Fruit fly (Drosophila melanogaster) whole organism, embryonic: ENCODE measurements around the gene Teh2.

ENCODE experiments used
- Awh ChIP-seq: fragments of 200-800 bp; sonication (Bioruptor generic); IDR thresholded peaks from 2 replicates; pipeline ENCODE4, ENCODE4 v1.3.6; 2022; ENCODE audit warnings: missing biosample characterization, missing genetic modification characterization
- B-H2 ChIP-seq: fragments of 200-800 bp; sonication (Bioruptor generic); optimal IDR thresholded peaks from 2 replicates; lab custom pipeline; 2018; ENCODE audit warnings: missing biosample characterization, mild to moderate bottlenecking, missing genetic modification characterization
- CG10274 ChIP-seq: fragments of 200-800 bp; sonication (Bioruptor generic); optimal IDR thresholded peaks from 3 replicates; lab custom pipeline; 2017; ENCODE audit warnings: missing biosample characterization, mild to moderate bottlenecking, missing genetic modification characterization
- CG10543 ChIP-seq: fragments of 200-800 bp; sonication (Bioruptor generic); optimal IDR thresholded peaks from 3 replicates; lab custom pipeline; 2017; ENCODE audit warnings: missing biosample characterization, mild to moderate bottlenecking, missing genetic modification characterization, moderate library complexity
- CG11723 ChIP-seq: fragments of 200-800 bp; sonication (Bioruptor generic); optimal IDR thresholded peaks from 2 replicates; lab custom pipeline; 2017; ENCODE audit warnings: missing biosample characterization, mild to moderate bottlenecking, missing genetic modification characterization
- CG12744 ChIP-seq: fragments of 200-800 bp; sonication (Bioruptor generic); optimal IDR thresholded peaks from 2 replicates; lab custom pipeline; 2016; ENCODE audit warnings: missing biosample characterization, missing genetic modification characterization
- CG13123 ChIP-seq: fragments of 200-800 bp; sonication (Bioruptor generic); optimal IDR thresholded peaks from 2 replicates; lab custom pipeline; 2016; ENCODE audit warnings: missing biosample characterization, missing genetic modification characterization
- CG14441 ChIP-seq: fragments of 200-800 bp; sonication (Bioruptor generic); IDR thresholded peaks from 2 replicates; pipeline ENCODE4 v1.3.6; 2022; ENCODE audit warnings: missing biosample characterization, missing genetic modification characterization
- CG1603 ChIP-seq: fragments of 200-800 bp; sonication (Bioruptor generic); optimal IDR thresholded peaks from 2 replicates; lab custom pipeline; 2019; ENCODE audit warnings: missing biosample characterization, mild to moderate bottlenecking, missing genetic modification characterization, moderate library complexity
- CG17829 ChIP-seq: fragments of 200-800 bp; optimal IDR thresholded peaks from 2 replicates; lab custom pipeline; 2019; ENCODE audit warnings: missing biosample characterization, mild to moderate bottlenecking, missing genetic modification characterization, moderate library complexity
- CG18619 ChIP-seq: fragments of 200-800 bp; sonication (Bioruptor generic); optimal IDR thresholded peaks from 3 replicates; lab custom pipeline; 2017; ENCODE audit warnings: missing biosample characterization, mild to moderate bottlenecking, missing genetic modification characterization
- CG2129 ChIP-seq: fragments of 200-800 bp; sonication (Bioruptor generic); IDR thresholded peaks from 2 replicates; pipeline ENCODE4 v1.3.6; 2022; ENCODE audit warnings: missing biosample characterization, missing genetic modification characterization; ENCODE audit not compliant: partially characterized antibody
- CG30020 ChIP-seq: fragments of 200-800 bp; optimal IDR thresholded peaks from 2 replicates; lab custom pipeline; 2019; ENCODE audit warnings: missing biosample characterization, mild to moderate bottlenecking, missing genetic modification characterization, moderate library complexity
- CG32532 ChIP-seq: fragments of 200-800 bp; sonication (Bioruptor generic); IDR thresholded peaks from 2 replicates; pipeline ENCODE4 v1.3.6; 2022; ENCODE audit warnings: missing biosample characterization, missing genetic modification characterization
- CG7556 ChIP-seq: fragments of 200-800 bp; sonication (Bioruptor generic); optimal IDR thresholded peaks from 2 replicates; lab custom pipeline; 2017; ENCODE audit warnings: missing biosample characterization, mild to moderate bottlenecking, missing genetic modification characterization
- CG7786 ChIP-seq: fragments of 200-800 bp; sonication (Bioruptor generic); optimal IDR thresholded peaks from 2 replicates; lab custom pipeline; 2016; ENCODE audit warnings: missing biosample characterization, missing genetic modification characterization
- CG9437 ChIP-seq: fragments of 200-800 bp; sonication (Bioruptor generic); optimal IDR thresholded peaks from 2 replicates; lab custom pipeline; 2018; ENCODE audit warnings: missing biosample characterization, mild to moderate bottlenecking, missing genetic modification characterization
- CoRest ChIP-seq: fragments of 200-800 bp; sonication (Bioruptor generic); optimal IDR thresholded peaks from 3 replicates; lab custom pipeline; 2018; ENCODE audit warnings: missing biosample characterization, mild to moderate bottlenecking, missing genetic modification characterization, moderate library complexity
- CrebB ChIP-seq: fragments of 200-800 bp; sonication (Bioruptor generic); optimal IDR thresholded peaks from 3 replicates; lab custom pipeline; 2018; ENCODE audit warnings: missing biosample characterization, mild to moderate bottlenecking, missing genetic modification characterization
- Dbx ChIP-seq: fragments of 200-800 bp; sonication (Bioruptor generic); IDR thresholded peaks from 3 replicates; pipeline ENCODE4 v1.3.6; 2022; ENCODE audit warnings: missing biosample characterization, missing genetic modification characterization
- Dip2 ChIP-seq: fragments of 200-800 bp; sonication (Bioruptor generic); IDR thresholded peaks from 2 replicates; pipeline ENCODE4 v1.3.6; 2022; ENCODE audit warnings: missing biosample characterization, missing genetic modification characterization
- Ets65A ChIP-seq: fragments of 200-800 bp; sonication (Bioruptor generic); peaks from one replicate; lab custom pipeline; 2016; ENCODE audit warnings: missing biosample characterization, missing genetic modification characterization
- H2.0 ChIP-seq: fragments of 200-800 bp; sonication (Bioruptor generic); IDR thresholded peaks from 2 replicates; pipeline ENCODE4 v1.3.6; 2022; ENCODE audit warnings: missing biosample characterization, missing genetic modification characterization
- HLH3B ChIP-seq: fragments of 200-800 bp; sonication (Bioruptor generic); IDR thresholded peaks from 2 replicates; pipeline ENCODE4 v1.3.6; 2022; ENCODE audit warnings: missing biosample characterization, missing genetic modification characterization
- Mrtf ChIP-seq: fragments of 200-800 bp; sonication (Bioruptor generic); IDR thresholded peaks from 3 replicates; pipeline ENCODE4 v1.3.6; 2022; ENCODE audit warnings: missing biosample characterization, missing genetic modification characterization
- Oli ChIP-seq: fragments of 200-800 bp; sonication (Bioruptor generic); optimal IDR thresholded peaks from 2 replicates; lab custom pipeline; 2018; ENCODE audit warnings: missing biosample characterization, mild to moderate bottlenecking, missing genetic modification characterization, moderate library complexity
- PHDP ChIP-seq: fragments of 200-800 bp; sonication (Bioruptor generic); optimal IDR thresholded peaks from 3 replicates; lab custom pipeline; 2018; ENCODE audit warnings: missing biosample characterization, mild to moderate bottlenecking, missing genetic modification characterization, moderate library complexity
- Six4 ChIP-seq: fragments of 200-800 bp; sonication (Bioruptor generic); optimal IDR thresholded peaks from 2 replicates; lab custom pipeline; 2016; ENCODE audit warnings: missing biosample characterization, missing genetic modification characterization
- Sox102F ChIP-seq: fragments of 200-800 bp; sonication (Bioruptor generic); optimal IDR thresholded peaks from 2 replicates; lab custom pipeline; 2018; ENCODE audit warnings: missing biosample characterization, mild to moderate bottlenecking, missing genetic modification characterization, moderate library complexity
- Stat92E ChIP-seq, 3 experiments: fragments of >200 bp in 2 of 3; fragments of 200-800 bp in 1 of 3; sonication (Bioruptor generic) in 1 of 3; optimal IDR thresholded peaks; 2 replicates each; lab custom pipeline; 2017 to 2019; ENCODE audit warnings: missing biosample characterization in 3 of 3, missing genetic modification characterization in 3 of 3, mild to moderate bottlenecking in 1 of 3, moderate library complexity in 1 of 3
- Vsx1 ChIP-seq: fragments of 200-800 bp; sonication (Bioruptor generic); optimal IDR thresholded peaks from 2 replicates; lab custom pipeline; 2017; ENCODE audit warnings: missing biosample characterization, mild to moderate bottlenecking, missing genetic modification characterization, missing genetic modification reagents
- abd-A ChIP-seq: fragments of 200-800 bp; sonication (Bioruptor generic); optimal IDR thresholded peaks from 3 replicates; lab custom pipeline; 2019; ENCODE audit warnings: missing biosample characterization, mild to moderate bottlenecking, missing genetic modification characterization, moderate library complexity
- az2 ChIP-seq: fragments of 200-800 bp; sonication (Bioruptor generic); optimal IDR thresholded peaks from 3 replicates; lab custom pipeline; 2016; ENCODE audit warnings: missing biosample characterization, missing genetic modification characterization
- bigmax ChIP-seq: fragments of 200-800 bp; sonication (Bioruptor generic); optimal IDR thresholded peaks from 2 replicates; lab custom pipeline; 2018; ENCODE audit warnings: missing biosample characterization, mild to moderate bottlenecking, missing genetic modification characterization
- bsh ChIP-seq, 2 experiments: fragments of 200-800 bp; sonication (Bioruptor generic); optimal IDR thresholded peaks; 2 replicates each; lab custom pipeline; 2017 to 2018; ENCODE audit warnings: mild to moderate bottlenecking in 2 of 2, missing biosample characterization in 2 of 2, missing genetic modification characterization in 2 of 2, moderate library complexity in 1 of 2
- dmrt11E ChIP-seq: fragments of 200-800 bp; sonication (Bioruptor generic); optimal IDR thresholded peaks from 3 replicates; lab custom pipeline; 2018; ENCODE audit warnings: missing biosample characterization, mild to moderate bottlenecking, missing genetic modification characterization, moderate library complexity
- fd102C ChIP-seq: fragments of 200-800 bp; sonication (Bioruptor generic); optimal IDR thresholded peaks from 2 replicates; lab custom pipeline; 2018; ENCODE audit warnings: missing biosample characterization, mild to moderate bottlenecking, missing genetic modification characterization, moderate library complexity
- gfzf ChIP-seq: fragments of 200-800 bp; sonication (Bioruptor generic); optimal IDR thresholded peaks from 2 replicates; lab custom pipeline; 2016; ENCODE audit warnings: missing biosample characterization, mild to moderate bottlenecking, missing genetic modification characterization, moderate library complexity
- h ChIP-seq: fragments of >200 bp; optimal IDR thresholded peaks from 2 replicates; lab custom pipeline; 2017
- kah ChIP-seq: fragments of 200-800 bp; sonication (Bioruptor generic); optimal IDR thresholded peaks from 2 replicates; lab custom pipeline; 2018; ENCODE audit warnings: missing biosample characterization, mild to moderate bottlenecking, missing genetic modification characterization
- nom ChIP-seq: fragments of 200-800 bp; sonication (Bioruptor generic); optimal IDR thresholded peaks from 2 replicates; lab custom pipeline; 2017; ENCODE audit warnings: missing biosample characterization, missing genetic modification characterization, mild to moderate bottlenecking, moderate library complexity, missing genetic modification reagents
- onecut ChIP-seq: fragments of 200-800 bp; sonication (Bioruptor generic); IDR thresholded peaks from 2 replicates; pipeline ENCODE4 v1.3.6; 2022; ENCODE audit warnings: missing biosample characterization, missing genetic modification characterization
- phol ChIP-seq: fragments of 200-800 bp; sonication (Bioruptor generic); optimal IDR thresholded peaks from 3 replicates; lab custom pipeline; 2018; ENCODE audit warnings: missing biosample characterization, mild to moderate bottlenecking, missing genetic modification characterization, moderate library complexity
- sens ChIP-seq: fragments of 200-800 bp; sonication (Bioruptor generic); peaks from one replicate; lab custom pipeline; 2016; ENCODE audit warnings: missing biosample characterization, missing genetic modification characterization
- slbo ChIP-seq: fragments of 200-800 bp; sonication (Bioruptor generic); IDR thresholded peaks from 2 replicates; pipeline ENCODE4 v1.3.6; 2022; ENCODE audit warnings: missing biosample characterization, missing genetic modification characterization
- so ChIP-seq: fragments of 200-800 bp; sonication (Bioruptor generic); IDR thresholded peaks from 3 replicates; pipeline ENCODE4 v1.3.6; 2022; ENCODE audit warnings: missing biosample characterization, missing genetic modification characterization
- sug ChIP-seq: fragments of 200-800 bp; optimal IDR thresholded peaks from 2 replicates; lab custom pipeline; 2019; ENCODE audit warnings: missing biosample characterization, mild to moderate bottlenecking, missing genetic modification characterization, moderate library complexity
- zf30C ChIP-seq: fragments of 200-800 bp; sonication (Bioruptor generic); optimal IDR thresholded peaks from 3 replicates; lab custom pipeline; 2018; ENCODE audit warnings: missing biosample characterization, mild to moderate bottlenecking, missing genetic modification characterization

The Teh2 gene

DNA sequence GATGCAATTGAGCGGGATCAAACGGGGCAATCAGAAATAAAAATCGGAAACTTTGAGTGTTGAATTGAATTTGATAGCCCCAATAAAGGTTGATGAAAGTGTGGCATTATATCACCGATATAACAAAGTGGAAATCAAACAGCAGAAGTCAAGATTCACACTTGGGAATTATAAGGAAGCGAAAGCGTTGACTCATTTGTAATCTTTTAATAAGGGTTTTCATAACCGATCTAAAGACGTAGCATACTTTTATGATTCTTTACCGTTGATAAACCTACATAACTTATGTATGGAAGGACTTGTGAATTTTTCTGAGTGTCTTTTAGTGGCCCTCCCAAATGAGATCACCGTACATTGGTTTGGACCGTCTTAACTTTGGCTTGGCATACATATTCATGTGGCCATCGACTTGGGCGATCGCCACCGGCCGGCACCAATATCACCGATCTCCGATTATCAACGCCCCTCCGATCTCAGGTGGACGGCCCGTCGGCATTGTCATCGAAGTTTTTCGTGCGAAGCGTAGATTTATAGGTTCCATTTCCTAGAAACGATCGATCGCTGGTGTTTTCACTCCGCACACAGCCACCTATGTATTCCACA, 41.6 kb upstream of the Teh2 start (continued):
- TF ChIP-seq Ets65A (GFP tag; lab: Kevin White, UChicago) (no peak), Awh (no peak), CG17829 (tag; lab: Kevin White, UChicago) (no peak), Stat92E (GFP tag; optimal IDR thresholded peaks at IDR 0.05; lab: Kevin White, UChicago) (peak in 1 of 3 experiments; percentile 89), Vsx1 (no peak), phol (tag; lab: Kevin White, UChicago) (peak; percentile 12), CG7556 (no peak), CoRest (tag; lab: Kevin White, UChicago) (no peak), bsh (GFP tag; optimal IDR thresholded peaks at IDR 0.05; lab: Kevin White, UChicago) (peak in 1 of 2 experiments; percentile 14), onecut (GFP tag; lab: Robert Waterston, UW) (peak; percentile 64), CG30020 (no peak), CG14441 (no peak), CG12744 (no peak), abd-A (tag; lab: Kevin White, UChicago) (no peak), Oli (tag; lab: Kevin White, UChicago) (no peak), CG1603 (tag; lab: Kevin White, UChicago) (peak; percentile 3), nom (GFP tag; lab: Kevin White, UChicago) (no peak), zf30C (GFP tag; lab: Kevin White, UChicago) (peak; percentile 24), Sox102F (GFP tag; lab: Kevin White, UChicago) (peak; percentile 9), sens (GFP tag; lab: Kevin White, UChicago) (peak; percentile 82), H2.0 (GFP tag; lab: Robert Waterston, UW) (no peak), CG13123 (no peak), dmrt11E (tag; lab: Kevin White, UChicago) (no peak)

DNA sequence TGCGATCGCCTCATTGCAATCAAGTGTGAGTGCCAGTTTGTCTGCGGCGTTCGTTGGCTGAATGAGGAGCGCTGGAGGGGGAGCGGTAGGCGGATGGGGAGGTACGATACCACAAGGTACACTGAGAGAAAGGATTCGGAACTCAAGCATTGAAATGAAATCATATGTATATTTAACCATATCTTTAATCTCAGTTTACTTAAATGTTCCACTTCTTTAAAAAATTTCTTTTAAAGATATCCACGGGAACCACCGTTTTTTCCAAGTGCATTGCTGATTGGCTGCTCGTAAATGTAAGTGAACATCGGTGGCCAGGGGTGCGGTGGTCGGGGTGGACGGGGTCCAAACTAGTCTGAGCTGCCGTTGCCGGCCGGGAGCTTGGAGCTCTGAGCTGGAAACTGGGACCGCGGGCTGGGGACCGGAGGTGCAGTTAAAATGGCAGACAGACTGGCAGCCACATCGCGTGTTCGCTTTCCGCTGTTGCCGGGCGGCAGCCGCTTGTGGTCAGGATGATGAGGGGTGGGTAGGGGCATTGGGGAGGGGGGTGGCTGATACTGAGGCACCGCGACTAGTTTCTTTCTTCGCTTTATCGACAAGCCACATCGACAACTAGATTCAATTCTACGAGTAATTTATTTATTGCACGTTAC, 40.5 kb upstream of the Teh2 start:
- TF ChIP-seq CrebB (tag; lab: Kevin White, UChicago) (peak; percentile 93), CG18619 (GFP tag; lab: Kevin White, UChicago) (peak; percentile 91), h (lab: Kevin White, UChicago) (no peak), CG12744 (peak; percentile 74), B-H2 (GFP tag; lab: Kevin White, UChicago) (peak; percentile 77), sug (tag; lab: Kevin White, UChicago) (peak; percentile 90), CG10274 (GFP tag; lab: Kevin White, UChicago) (peak; percentile 79), kah (GFP tag; lab: Kevin White, UChicago) (peak; percentile 96), Mrtf (GFP tag; lab: Robert Waterston, UW) (peak; percentile 96), CG11723 (GFP tag; lab: Kevin White, UChicago) (peak; percentile 96), gfzf (GFP tag; lab: Kevin White, UChicago) (peak; percentile 14), so (GFP tag; lab: Robert Waterston, UW) (peak; percentile 97), CG2129 (GFP tag; lab: Robert Waterston, UW) (no peak), fd102C (GFP tag; lab: Kevin White, UChicago) (peak; percentile 46), slbo (peak; percentile 92), HLH3B (GFP tag; lab: Robert Waterston, UW) (peak; percentile 98), CG32532 (GFP tag; lab: Robert Waterston, UW) (peak; percentile 85), Dbx (GFP tag; lab: Robert Waterston, UW) (peak; percentile 79), PHDP (tag; lab: Kevin White, UChicago) (peak; percentile 95), abd-A (tag; lab: Kevin White, UChicago) (peak; percentile 90), CG7786 (GFP tag; lab: Kevin White, UChicago) (peak; percentile 93), Dip2 (GFP tag; lab: Robert Waterston, UW) (peak; percentile 48; the same call in 1 of the 2 replicates), CG17829 (tag; lab: Kevin White, UChicago) (peak; percentile 97), CG10543 (GFP tag; lab: Kevin White, UChicago) (peak; percentile 94), CG9437 (GFP tag; lab: Kevin White, UChicago) (peak; percentile 88), Six4 (GFP tag; lab: Kevin White, UChicago) (peak; percentile 94), bigmax (GFP tag; lab: Kevin White, UChicago) (peak; percentile 38), az2 (GFP tag; lab: Kevin White, UChicago) (peak; percentile 97), sens (GFP tag; lab: Kevin White, UChicago) (peak; percentile 100)
